Fruit fly (Drosophila melanogaster): ENCODE results near the gene pigs.

DNA sequence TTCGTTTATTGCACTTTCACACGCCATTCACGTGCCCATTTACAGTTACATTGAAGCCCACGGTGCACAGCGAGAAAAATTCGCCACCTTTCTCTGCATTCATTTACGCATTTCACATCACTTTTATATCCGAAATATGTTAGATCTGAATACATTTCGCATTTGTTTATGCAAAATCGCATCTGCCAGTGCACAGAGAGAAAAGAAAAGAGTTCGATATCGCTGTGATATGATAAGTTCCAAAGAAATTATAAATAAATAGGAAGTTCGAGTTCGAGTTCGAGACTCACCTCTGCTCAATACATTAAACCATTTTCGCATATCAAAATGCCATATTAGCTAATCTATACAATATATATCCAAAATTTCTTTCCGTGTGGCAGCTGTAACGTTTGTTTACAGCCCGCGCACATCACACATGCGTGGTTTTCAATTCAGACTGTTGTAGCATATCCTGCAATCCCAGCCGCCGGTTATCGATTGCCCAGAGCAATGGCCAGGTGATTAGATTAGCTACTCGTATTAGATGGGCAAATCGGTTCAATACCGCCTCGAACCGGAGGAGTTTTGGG is 56.2 kb downstream of the pigs start:
- TF ChIP-seq insv (optimal IDR thresholded peaks at IDR 0.05) (no peak), psq (optimal IDR thresholded peaks at IDR 0.05) (no peak), Sin3A (optimal IDR thresholded peaks at IDR 0.05) (no peak), h (optimal IDR thresholded peaks at IDR 0.05) (no peak), Myc (optimal IDR thresholded peaks at IDR 0.05) (no peak), ttk (optimal IDR thresholded peaks at IDR 0.05) (no peak)

All from Kc167 (cell line).